Fruit fly (Drosophila melanogaster) whole organism, adult: ENCODE data around the gene CG17026.

Experiments used
- CG12768 ChIP-seq: fragments of 200-800 bp; sonication (Bioruptor generic); optimal IDR thresholded peaks from 2 replicates; lab custom pipeline; 2017; ENCODE audit warnings: missing biosample characterization, missing genetic modification characterization, mild to moderate bottlenecking, moderate library complexity, missing genetic modification reagents
- ovo ChIP-seq: fragments of 200-800 bp; sonication (Bioruptor generic); optimal IDR thresholded peaks from 2 replicates; lab custom pipeline; 2016; ENCODE audit warnings: missing biosample characterization, missing genetic modification characterization
- pad ChIP-seq: fragments of 200-800 bp; sonication (Bioruptor generic); optimal IDR thresholded peaks from 3 replicates; lab custom pipeline; 2017; ENCODE audit warnings: missing biosample characterization, missing genetic modification characterization, mild to moderate bottlenecking, moderate library complexity, missing genetic modification reagents

- TF ChIP-seq CG12768 (GFP tag; lab: Kevin White, UChicago), result peak; percentile 99
- peak; percentile 95 for TF ChIP-seq pad (GFP tag; lab: Kevin White, UChicago)
- TF ChIP-seq ovo (GFP tag; lab: Kevin White, UChicago), result peak; percentile 98
These were observed 7.7 kb downstream of the CG17026 start, which contains the start of the genes brm and Arl1 for dm6 chr3L:15982783-15983432.
